Fruit fly (Drosophila melanogaster) whole organism, embryonic: ENCODE measurements around the gene Sec15.

ENCODE experiments used
- CG10147 ChIP-seq: fragments of 200-800 bp; sonication (Bioruptor generic); optimal IDR thresholded peaks from 2 replicates; lab custom pipeline; 2019; ENCODE audit warnings: missing biosample characterization, mild to moderate bottlenecking, missing genetic modification characterization, moderate library complexity
- CG10267 ChIP-seq: fragments of 200-800 bp; sonication (Bioruptor generic); optimal IDR thresholded peaks from 2 replicates; lab custom pipeline; 2018; ENCODE audit warnings: missing biosample characterization, mild to moderate bottlenecking, missing genetic modification characterization, moderate library complexity
- CG10366 ChIP-seq: fragments of 200-800 bp; sonication (Bioruptor generic); IDR thresholded peaks from 2 replicates; pipeline ENCODE4 v1.3.6; 2022; ENCODE audit warnings: missing biosample characterization, missing genetic modification characterization
- CG11696 ChIP-seq: fragments of 200-800 bp; sonication (Bioruptor generic); IDR thresholded peaks from 2 replicates; pipeline ENCODE4 v1.3.6; 2022; ENCODE audit warnings: missing biosample characterization, missing genetic modification characterization
- CG12104 ChIP-seq: fragments of 200-800 bp; sonication (Bioruptor generic); optimal IDR thresholded peaks from 3 replicates; lab custom pipeline; 2016; ENCODE audit warnings: missing biosample characterization, missing genetic modification characterization
- CG14014 ChIP-seq: fragments of 200-800 bp; sonication (Bioruptor generic); IDR thresholded peaks from 2 replicates; pipeline ENCODE4 v1.3.6; 2022; ENCODE audit warnings: missing biosample characterization, missing genetic modification characterization
- CG14965 ChIP-seq: fragments of 200-800 bp; sonication (Bioruptor generic); optimal IDR thresholded peaks from 2 replicates; lab custom pipeline; 2016; ENCODE audit warnings: missing biosample characterization, missing genetic modification characterization, borderline replicate concordance
- CG15073 ChIP-seq: fragments of 200-800 bp; sonication (Bioruptor generic); optimal IDR thresholded peaks from 2 replicates; lab custom pipeline; 2016; ENCODE audit warnings: missing biosample characterization, missing genetic modification characterization
- CG1602 ChIP-seq: fragments of 200-800 bp; sonication (Bioruptor generic); optimal IDR thresholded peaks from 3 replicates; lab custom pipeline; 2016; ENCODE audit warnings: missing biosample characterization, missing genetic modification characterization
- CG17359 ChIP-seq: fragments of 200-800 bp; sonication (Bioruptor generic); optimal IDR thresholded peaks from 3 replicates; lab custom pipeline; 2018; ENCODE audit warnings: missing biosample characterization, mild to moderate bottlenecking, missing genetic modification characterization, moderate library complexity
- CG17385 ChIP-seq: fragments of 200-800 bp; sonication (Bioruptor generic); optimal IDR thresholded peaks from 3 replicates; lab custom pipeline; 2018; ENCODE audit warnings: missing biosample characterization, mild to moderate bottlenecking, missing genetic modification characterization
- CG17802 ChIP-seq: fragments of 200-800 bp; sonication (Bioruptor generic); optimal IDR thresholded peaks from 2 replicates; lab custom pipeline; 2018; ENCODE audit warnings: missing biosample characterization, mild to moderate bottlenecking, missing genetic modification characterization, moderate library complexity
- CG1832 ChIP-seq: fragments of 200-800 bp; sonication (Bioruptor generic); optimal IDR thresholded peaks from 2 replicates; lab custom pipeline; 2017; ENCODE audit warnings: missing biosample characterization, mild to moderate bottlenecking, missing genetic modification characterization, inconsistent platforms
- CG2712 ChIP-seq: fragments of 200-800 bp; optimal IDR thresholded peaks from 3 replicates; lab custom pipeline; 2019; ENCODE audit warnings: missing biosample characterization, mild to moderate bottlenecking, missing genetic modification characterization, moderate library complexity
- CG30020 ChIP-seq: fragments of 200-800 bp; optimal IDR thresholded peaks from 2 replicates; lab custom pipeline; 2019; ENCODE audit warnings: missing biosample characterization, mild to moderate bottlenecking, missing genetic modification characterization, moderate library complexity
- CG4820 ChIP-seq: fragments of 200-800 bp; sonication (Bioruptor generic); optimal IDR thresholded peaks from 3 replicates; lab custom pipeline; 2016; ENCODE audit warnings: missing biosample characterization, missing genetic modification characterization
- CG6272 ChIP-seq: fragments of 200-800 bp; sonication (Bioruptor generic); IDR thresholded peaks from 2 replicates; pipeline ENCODE4 v1.3.6; 2022; ENCODE audit warnings: missing biosample characterization, missing genetic modification characterization
- CG7786 ChIP-seq: fragments of 200-800 bp; sonication (Bioruptor generic); optimal IDR thresholded peaks from 2 replicates; lab custom pipeline; 2016; ENCODE audit warnings: missing biosample characterization, missing genetic modification characterization
- CG9609 ChIP-seq: fragments of 200-800 bp; sonication (Bioruptor generic); optimal IDR thresholded peaks from 3 replicates; lab custom pipeline; 2016; ENCODE audit warnings: missing biosample characterization, missing genetic modification characterization
- CG9727 ChIP-seq: fragments of 200-800 bp; sonication (Bioruptor generic); optimal IDR thresholded peaks from 3 replicates; lab custom pipeline; 2017; ENCODE audit warnings: missing biosample characterization, mild to moderate bottlenecking, missing genetic modification characterization
- CG9876 ChIP-seq: fragments of 200-800 bp; sonication (Bioruptor generic); optimal IDR thresholded peaks from 2 replicates; lab custom pipeline; 2016; ENCODE audit warnings: missing biosample characterization, missing genetic modification characterization
- CHES-1-like ChIP-seq: fragments of 200-800 bp; sonication (Bioruptor generic); optimal IDR thresholded peaks from 2 replicates; lab custom pipeline; 2016; ENCODE audit warnings: missing biosample characterization, missing genetic modification characterization
- Deaf1 ChIP-seq: fragments of 200-800 bp; optimal IDR thresholded peaks from 3 replicates; lab custom pipeline; 2019; ENCODE audit warnings: missing biosample characterization, mild to moderate bottlenecking, missing genetic modification characterization, moderate library complexity
- Dll ChIP-seq: fragments of 200-800 bp; sonication (Bioruptor generic); IDR thresholded peaks from 4 replicates; pipeline ENCODE4 v1.3.6; 2022; ENCODE audit warnings: missing biosample characterization, missing genetic modification characterization; ENCODE audit not compliant: partially characterized antibody
- Doc3 ChIP-seq: fragments of 200-800 bp; sonication (Bioruptor generic); IDR thresholded peaks from 3 replicates; pipeline ENCODE4 v1.3.6; 2022; ENCODE audit warnings: missing biosample characterization, missing genetic modification characterization; ENCODE audit not compliant: partially characterized antibody
- H2.0 ChIP-seq: fragments of 200-800 bp; sonication (Bioruptor generic); IDR thresholded peaks from 2 replicates; pipeline ENCODE4 v1.3.6; 2022; ENCODE audit warnings: missing biosample characterization, missing genetic modification characterization
- Kr ChIP-seq: fragments of 200-800 bp; sonication (Bioruptor generic); optimal IDR thresholded peaks from 2 replicates; lab custom pipeline; 2017; ENCODE audit warnings: missing biosample characterization, mild to moderate bottlenecking, missing genetic modification characterization
- NC2α ChIP-seq: fragments of 200-800 bp; sonication (Bioruptor generic); optimal IDR thresholded peaks from 2 replicates; lab custom pipeline; 2016; ENCODE audit warnings: missing biosample characterization, missing genetic modification characterization
- NC2β ChIP-seq: fragments of 200-800 bp; sonication (Bioruptor generic); optimal IDR thresholded peaks from 2 replicates; lab custom pipeline; 2016; ENCODE audit warnings: missing biosample characterization, missing genetic modification characterization
- NFAT ChIP-seq: fragments of 200-800 bp; sonication (Bioruptor generic); IDR thresholded peaks from 2 replicates; pipeline ENCODE4 v1.3.6; 2022; ENCODE audit warnings: missing biosample characterization, missing genetic modification characterization
- al ChIP-seq: fragments of 200-800 bp; sonication (Bioruptor generic); IDR thresholded peaks from 2 replicates; pipeline ENCODE4 v1.3.6; 2022; ENCODE audit warnings: missing biosample characterization, missing genetic modification characterization
- bcd ChIP-seq: fragments of 200-800 bp; sonication (Bioruptor generic); optimal IDR thresholded peaks from 2 replicates; lab custom pipeline; 2017; ENCODE audit warnings: missing biosample characterization, mild to moderate bottlenecking, missing genetic modification characterization
- btn ChIP-seq: fragments of 200-800 bp; sonication (Bioruptor generic); optimal IDR thresholded peaks from 2 replicates; lab custom pipeline; 2016; ENCODE audit warnings: missing biosample characterization, missing genetic modification characterization
- cas ChIP-seq: fragments of 200-800 bp; sonication (Bioruptor generic); IDR thresholded peaks from 2 replicates; pipeline ENCODE4 v1.3.6; 2022; ENCODE audit warnings: missing biosample characterization, missing genetic modification characterization
- cato ChIP-seq: fragments of 200-800 bp; sonication (Bioruptor generic); optimal IDR thresholded peaks from 2 replicates; lab custom pipeline; 2016; ENCODE audit warnings: missing biosample characterization, missing genetic modification characterization, borderline replicate concordance
- danr ChIP-seq: fragments of 200-800 bp; sonication (Bioruptor generic); IDR thresholded peaks from 2 replicates; pipeline ENCODE4 v1.3.6; 2022; ENCODE audit warnings: missing biosample characterization, missing genetic modification characterization
- disco-r ChIP-seq: fragments of 200-800 bp; sonication (Bioruptor generic); optimal IDR thresholded peaks from 2 replicates; lab custom pipeline; 2016; ENCODE audit warnings: missing biosample characterization, missing genetic modification characterization
- dm ChIP-seq: fragments of 200-800 bp; sonication (Bioruptor generic); optimal IDR thresholded peaks from 3 replicates; lab custom pipeline; 2016; ENCODE audit warnings: missing biosample characterization, missing genetic modification characterization
- dmrt11E ChIP-seq: fragments of 200-800 bp; sonication (Bioruptor generic); optimal IDR thresholded peaks from 3 replicates; lab custom pipeline; 2018; ENCODE audit warnings: missing biosample characterization, mild to moderate bottlenecking, missing genetic modification characterization, moderate library complexity
- exex ChIP-seq: fragments of 200-800 bp; sonication (Bioruptor generic); optimal IDR thresholded peaks from 4 replicates; lab custom pipeline; 2018; ENCODE audit warnings: missing biosample characterization, mild to moderate bottlenecking, missing genetic modification characterization, moderate library complexity
- fu2 ChIP-seq: fragments of 200-800 bp; sonication (Bioruptor generic); optimal IDR thresholded peaks from 2 replicates; lab custom pipeline; 2016; ENCODE audit warnings: missing biosample characterization, missing genetic modification characterization
- gce ChIP-seq: fragments of 200-800 bp; sonication (Bioruptor generic); IDR thresholded peaks from 3 replicates; pipeline ENCODE4 v1.3.6; 2022; ENCODE audit warnings: missing biosample characterization, missing genetic modification characterization
- lola ChIP-seq, 3 experiments: fragments of >200 bp in 2 of 3; fragments of 200-800 bp in 1 of 3; sonication (Bioruptor generic) in 1 of 3; optimal IDR thresholded peaks; 2 replicates each; lab custom pipeline; 2017 to 2019; ENCODE audit warnings: missing biosample characterization in 3 of 3, missing genetic modification characterization in 3 of 3, mild to moderate bottlenecking in 1 of 3, moderate library complexity in 1 of 3
- onecut ChIP-seq: fragments of 200-800 bp; sonication (Bioruptor generic); IDR thresholded peaks from 2 replicates; pipeline ENCODE4 v1.3.6; 2022; ENCODE audit warnings: missing biosample characterization, missing genetic modification characterization
- psq ChIP-seq: fragments of 200-800 bp; sonication (Bioruptor generic); optimal IDR thresholded peaks from 2 replicates; lab custom pipeline; 2017; ENCODE audit warnings: missing biosample characterization, missing genetic modification characterization
- ranshi ChIP-seq: fragments of 200-800 bp; sonication (Bioruptor generic); IDR thresholded peaks from 2 replicates; pipeline ENCODE4 v1.3.6; 2022; ENCODE audit warnings: missing biosample characterization, missing genetic modification characterization
- sima ChIP-seq: fragments of 200-800 bp; sonication (Bioruptor generic); optimal IDR thresholded peaks from 2 replicates; lab custom pipeline; 2016; ENCODE audit warnings: missing biosample characterization, missing genetic modification characterization
- sug ChIP-seq: fragments of 200-800 bp; optimal IDR thresholded peaks from 2 replicates; lab custom pipeline; 2019; ENCODE audit warnings: missing biosample characterization, mild to moderate bottlenecking, missing genetic modification characterization, moderate library complexity
- tio ChIP-seq: fragments of 200-800 bp; sonication (Bioruptor generic); optimal IDR thresholded peaks from 2 replicates; lab custom pipeline; 2017; ENCODE audit warnings: missing biosample characterization, missing genetic modification characterization, inconsistent platforms
- usp ChIP-seq: fragments of >200 bp; optimal IDR thresholded peaks from 2 replicates; lab custom pipeline; 2017; ENCODE audit warnings: missing biosample characterization, missing genetic modification characterization

The Sec15 gene

dm6 chr3R:21107907-21108591 is at the start of gene Sec15, which contains the start of gene rtet (continued):
- TF ChIP-seq Doc3 (GFP tag; lab: Robert Waterston, UW) = 0 out of 3 replicates have a peak, but pooled peaks have one; percentile 43
- TF ChIP-seq sima (GFP tag; lab: Kevin White, UChicago) = no peak
- TF ChIP-seq psq (GFP tag; lab: Kevin White, UChicago) = peak; percentile 15
- TF ChIP-seq CG15073 (GFP tag; lab: Kevin White, UChicago) = no peak
- no peak for TF ChIP-seq tio
- TF ChIP-seq CG2712 (tag; lab: Kevin White, UChicago) = peak; percentile 72
- TF ChIP-seq Kr (GFP tag; lab: Kevin White, UChicago) = no peak
- no peak for TF ChIP-seq danr (GFP tag; lab: Robert Waterston, UW)
- TF ChIP-seq CG14965 = no peak
- TF ChIP-seq exex (tag; lab: Kevin White, UChicago) = peak; percentile 66
- peak in 1 of 3 experiments; percentile 78 for TF ChIP-seq lola (GFP tag; optimal IDR thresholded peaks at IDR 0.05; lab: Kevin White, UChicago)
- peak; percentile 75; the same call in 3 of the 4 replicates for TF ChIP-seq Dll (GFP tag; lab: Robert Waterston, UW)
- no peak for TF ChIP-seq btn (GFP tag; lab: Kevin White, UChicago)
- TF ChIP-seq dm (GFP tag; lab: Kevin White, UChicago) = peak; percentile 24
- TF ChIP-seq al (GFP tag; lab: Robert Waterston, UW) = no peak
- no peak for TF ChIP-seq gce (GFP tag; lab: Robert Waterston, UW)
- peak; percentile 60 for TF ChIP-seq CG10267 (tag; lab: Kevin White, UChicago)
- no peak for TF ChIP-seq cas
- peak; percentile 16 for TF ChIP-seq NC2β
- TF ChIP-seq ranshi (GFP tag; lab: Robert Waterston, UW) = 0 out of 2 replicates have a peak, but pooled peaks have one; percentile 24
- peak; percentile 46 for TF ChIP-seq CG17385
- TF ChIP-seq fu2 (GFP tag; lab: Kevin White, UChicago) = peak; percentile 5
- TF ChIP-seq disco-r (GFP tag; lab: Kevin White, UChicago) = no peak
- TF ChIP-seq CG12104 = peak; percentile 21
- peak; percentile 64 for TF ChIP-seq CG6272
- TF ChIP-seq onecut (GFP tag; lab: Robert Waterston, UW) = peak; percentile 75
- peak; percentile 42; the same call in 1 of the 2 replicates for TF ChIP-seq CG14014 (GFP tag; lab: Robert Waterston, UW)
- TF ChIP-seq CG11696 (GFP tag; lab: Robert Waterston, UW) = no peak
- no peak for TF ChIP-seq Deaf1
- peak; percentile 15 for TF ChIP-seq CG30020
- TF ChIP-seq CG17359 (tag; lab: Kevin White, UChicago) = peak; percentile 63
- peak; percentile 67 for TF ChIP-seq H2.0 (GFP tag; lab: Robert Waterston, UW)
- peak; percentile 33 for TF ChIP-seq CG9609 (GFP tag; lab: Kevin White, UChicago)
- TF ChIP-seq CG10366 (GFP tag; lab: Robert Waterston, UW) = peak; percentile 62
- peak; percentile 21 for TF ChIP-seq CG9876 (GFP tag; lab: Kevin White, UChicago)
- peak; percentile 76 for TF ChIP-seq dmrt11E (tag; lab: Kevin White, UChicago)
- TF ChIP-seq CG10147 (GFP tag; lab: Kevin White, UChicago) = no peak
- TF ChIP-seq bcd = peak; percentile 45
- TF ChIP-seq cato (GFP tag; lab: Kevin White, UChicago) = no peak
- TF ChIP-seq usp (GFP tag; lab: Kevin White, UChicago) = no peak
- peak; percentile 48; the same call in 1 of the 2 replicates for TF ChIP-seq NFAT (GFP tag; lab: Robert Waterston, UW)
- TF ChIP-seq CG1832 (GFP tag; lab: Kevin White, UChicago) = no peak
- peak; percentile 26 for TF ChIP-seq CG4820 (GFP tag; lab: Kevin White, UChicago)
- TF ChIP-seq CG17802 (tag; lab: Kevin White, UChicago) = peak; percentile 49
- TF ChIP-seq CG1602 (GFP tag; lab: Kevin White, UChicago) = peak; percentile 15
- no peak for TF ChIP-seq NC2α (GFP tag; lab: Kevin White, UChicago)
- peak; percentile 35 for TF ChIP-seq CG7786 (GFP tag; lab: Kevin White, UChicago)
- TF ChIP-seq CG9727 (GFP tag; lab: Kevin White, UChicago) = peak; percentile 79
- peak; percentile 54 for TF ChIP-seq sug (tag; lab: Kevin White, UChicago)
- TF ChIP-seq CHES-1-like (GFP tag; lab: Kevin White, UChicago) = peak; percentile 56
